Worm (Caenorhabditis elegans) whole organism, L4 larva: ENCODE results near the gene col-90.

Experiments used
- F26F4.8 ChIP-seq: fragments of 200-800 bp; sonication (Bioruptor generic); conservative IDR thresholded peaks from 2 replicates; pipeline ENCODE4 v1.3.6; 2022; ENCODE audit warnings: missing genetic modification characterization, missing compliant biosample characterization
- F37D6.2 ChIP-seq: sonication (generic microtip); optimal IDR thresholded peaks from 2 replicates; lab custom pipeline; 2016; ENCODE audit warnings: mild to moderate bottlenecking, missing genetic modification characterization, missing compliant biosample characterization
- F49E8.2 ChIP-seq: sonication (generic microtip); optimal IDR thresholded peaks from 2 replicates; lab custom pipeline; 2016; ENCODE audit warnings: missing compliant biosample characterization, mild to moderate bottlenecking, missing genetic modification characterization, borderline replicate concordance
- R02D3.7 ChIP-seq: fragments of 150-350 bp; sonication (generic microtip); optimal IDR thresholded peaks from 3 replicates; lab custom pipeline; 2014; ENCODE audit warnings: missing biosample characterization, missing genetic modification characterization
- T20F7.1 ChIP-seq: fragments of 200-800 bp; sonication (Bioruptor generic); optimal IDR thresholded peaks from 2 replicates; lab custom pipeline; 2018; ENCODE audit warnings: mild to moderate bottlenecking, missing genetic modification characterization, missing compliant biosample characterization
- T26A8.4 ChIP-seq: fragments of 200-800 bp; sonication (Bioruptor generic); IDR thresholded peaks from 2 replicates; pipeline ENCODE4 v1.3.6; 2022; ENCODE audit warnings: missing genetic modification characterization, missing compliant biosample characterization
- Y75B8A.6 ChIP-seq: fragments of 200-800 bp; sonication (Bioruptor generic); IDR thresholded peaks from 2 replicates; pipeline ENCODE4 v1.3.6; 2022; ENCODE audit warnings: missing genetic modification reagents, missing genetic modification characterization, missing compliant biosample characterization
- ZK546.5 ChIP-seq, 2 experiments: sonication (generic microtip); optimal IDR thresholded peaks; 2 replicates each; lab custom pipeline; 2017; ENCODE audit warnings: missing biosample characterization in 2 of 2, missing genetic modification characterization in 2 of 2
- aha-1 ChIP-seq: fragments of 150-350 bp; peaks from one replicate; lab custom pipeline; 2014; ENCODE audit warnings: missing biosample characterization, missing genetic modification characterization
- aly-2 ChIP-seq: sonication (generic microtip); optimal IDR thresholded peaks from 2 replicates; lab custom pipeline; 2018; ENCODE audit warnings: missing biosample characterization, missing genetic modification characterization
- attf-4 ChIP-seq: sonication (generic microtip); optimal IDR thresholded peaks from 3 replicates; lab custom pipeline; 2017; ENCODE audit warnings: missing biosample characterization, missing genetic modification characterization
- ceh-20 ChIP-seq: fragments of 200-800 bp; sonication (Bioruptor generic); IDR thresholded peaks from 2 replicates; pipeline ENCODE4 v1.3.6; 2022; ENCODE audit warnings: missing genetic modification reagents, missing genetic modification characterization, missing compliant biosample characterization
- ceh-28 ChIP-seq: fragments of 150-350 bp; optimal IDR thresholded peaks from 2 replicates; lab custom pipeline; 2014; ENCODE audit warnings: missing biosample characterization, missing genetic modification reagents, missing genetic modification characterization
- ceh-32 ChIP-seq: sonication (generic microtip); optimal IDR thresholded peaks from 2 replicates; lab custom pipeline; 2016; ENCODE audit warnings: mild to moderate bottlenecking, missing genetic modification characterization, missing compliant biosample characterization; ENCODE audit not compliant: poor library complexity
- ceh-44 ChIP-seq: fragments of 200-800 bp; sonication (Bioruptor generic); IDR thresholded peaks from 2 replicates; pipeline ENCODE4 v1.3.6; 2022; ENCODE audit warnings: missing genetic modification reagents, missing genetic modification characterization, missing compliant biosample characterization
- ceh-82 ChIP-seq: sonication (generic microtip); optimal IDR thresholded peaks from 2 replicates; lab custom pipeline; 2017; ENCODE audit warnings: missing biosample characterization, missing genetic modification characterization
- cey-2 ChIP-seq: sonication (generic microtip); optimal IDR thresholded peaks from 3 replicates; lab custom pipeline; 2017; ENCODE audit warnings: missing genetic modification characterization, mild to moderate bottlenecking, missing compliant biosample characterization, antibody characterized with exemption, borderline replicate concordance; ENCODE audit not compliant: insufficient read depth
- ctbp-1 ChIP-seq: fragments of 200-800 bp; sonication (Bioruptor generic); IDR thresholded peaks from 2 replicates; pipeline ENCODE4 v1.3.6; 2022; ENCODE audit warnings: missing genetic modification reagents, missing genetic modification characterization, missing compliant biosample characterization
- daf-12 ChIP-seq: fragments of 150-350 bp; optimal IDR thresholded peaks from 2 replicates; lab custom pipeline; 2014; ENCODE audit warnings: missing biosample characterization, missing genetic modification reagents, missing genetic modification characterization
- daf-16 ChIP-seq, 3 experiments: sonication (generic microtip); optimal IDR thresholded peaks; 2 replicates each; lab custom pipeline; 2016 to 2017; ENCODE audit warnings: missing genetic modification characterization in 3 of 3, missing genetic modification reagents in 3 of 3, mild to moderate bottlenecking in 2 of 3, missing compliant biosample characterization in 2 of 3, missing biosample characterization in 1 of 3, moderate library complexity in 1 of 3
- daf-19 ChIP-seq: fragments of 200-800 bp; sonication (Bioruptor generic); conservative IDR thresholded peaks from 2 replicates; pipeline ENCODE4 v1.3.6; 2022; ENCODE audit warnings: missing genetic modification characterization, missing compliant biosample characterization
- daf-8 ChIP-seq: fragments of 200-800 bp; sonication (Bioruptor generic); IDR thresholded peaks from 2 replicates; pipeline ENCODE4 v1.3.6; 2022; ENCODE audit warnings: missing genetic modification characterization, missing compliant biosample characterization
- dpl-1 ChIP-seq: fragments of 150-350 bp; optimal IDR thresholded peaks from 2 replicates; lab custom pipeline; 2014; ENCODE audit warnings: missing biosample characterization, missing genetic modification reagents, missing genetic modification characterization
- egl-27 ChIP-seq: sonication (generic microtip); optimal IDR thresholded peaks from 3 replicates; lab custom pipeline; 2017; ENCODE audit warnings: missing biosample characterization, missing genetic modification reagents, missing genetic modification characterization
- egl-43 ChIP-seq: fragments of 200-800 bp; sonication (Bioruptor generic); IDR thresholded peaks from 2 replicates; pipeline ENCODE4 v1.3.6; 2022; ENCODE audit warnings: missing genetic modification reagents, missing genetic modification characterization, missing compliant biosample characterization
- fkh-10 ChIP-seq: fragments of 150-350 bp; optimal IDR thresholded peaks from 2 replicates; lab custom pipeline; 2014; ENCODE audit warnings: missing biosample characterization, missing genetic modification reagents, missing genetic modification characterization
- fos-1 ChIP-seq: fragments of 150-350 bp; optimal IDR thresholded peaks from 2 replicates; lab custom pipeline; 2014; ENCODE audit warnings: missing biosample characterization, missing genetic modification characterization
- hif-1 ChIP-seq, 2 experiments: sonication (generic microtip); optimal IDR thresholded peaks; 2 replicates each; lab custom pipeline; 2016 to 2017; ENCODE audit warnings: missing compliant biosample characterization in 2 of 2, missing genetic modification characterization in 2 of 2, missing genetic modification reagents in 2 of 2, missing genotype in 2 of 2, mild to moderate bottlenecking in 1 of 2
- hlh-11 ChIP-seq: fragments of 200-800 bp; sonication (Bioruptor generic); optimal IDR thresholded peaks from 2 replicates; lab custom pipeline; 2018; ENCODE audit warnings: mild to moderate bottlenecking, missing genetic modification characterization, missing compliant biosample characterization
- hlh-30 ChIP-seq: sonication (generic microtip); optimal IDR thresholded peaks from 2 replicates; lab custom pipeline; 2017; ENCODE audit warnings: antibody characterized with exemption, mild to moderate bottlenecking, missing genetic modification characterization, missing compliant biosample characterization; ENCODE audit not compliant: insufficient read depth
- lsy-2 ChIP-seq, 2 experiments: fragments of 150-350 bp in 1 of 2; sonication (generic microtip) in 1 of 2; optimal IDR thresholded peaks; 2 replicates each; lab custom pipeline; 2014 to 2017; ENCODE audit warnings: missing biosample characterization in 2 of 2, missing genetic modification characterization in 2 of 2
- mdl-1 ChIP-seq, 2 experiments: fragments of 150-350 bp in 1 of 2; sonication (generic microtip) in 1 of 2; optimal IDR thresholded peaks; 2 replicates each; lab custom pipeline; 2014 to 2017; ENCODE audit warnings: missing biosample characterization in 2 of 2, missing genetic modification characterization in 2 of 2
- mdt-29 ChIP-seq: fragments of 200-800 bp; sonication (Bioruptor generic); IDR thresholded peaks from 2 replicates; pipeline ENCODE4 v1.3.6; 2022; ENCODE audit warnings: missing genetic modification reagents, missing genetic modification characterization, missing compliant biosample characterization
- mep-1 ChIP-seq: fragments of 150-350 bp; sonication (generic microtip); optimal IDR thresholded peaks from 3 replicates; lab custom pipeline; 2014; ENCODE audit warnings: missing biosample characterization, missing genetic modification characterization
- mxl-2 ChIP-seq: fragments of 200-800 bp; sonication (Bioruptor generic); conservative IDR thresholded peaks from 2 replicates; pipeline ENCODE4 v1.3.6; 2022; ENCODE audit warnings: missing genetic modification reagents, missing genetic modification characterization, missing compliant biosample characterization
- nhr-102 ChIP-seq: sonication (generic microtip); optimal IDR thresholded peaks from 2 replicates; lab custom pipeline; 2016; ENCODE audit warnings: mild to moderate bottlenecking, missing genetic modification characterization, moderate library complexity, missing compliant biosample characterization
- nhr-11 ChIP-seq: fragments of 150-350 bp; optimal IDR thresholded peaks from 2 replicates; lab custom pipeline; 2014; ENCODE audit warnings: missing biosample characterization, missing genetic modification characterization
- nhr-111 ChIP-seq: fragments of 200-800 bp; sonication (Bioruptor generic); optimal IDR thresholded peaks from 2 replicates; lab custom pipeline; 2018; ENCODE audit warnings: mild to moderate bottlenecking, missing genetic modification characterization, missing compliant biosample characterization
- nhr-237 ChIP-seq: sonication (generic microtip); optimal IDR thresholded peaks from 2 replicates; lab custom pipeline; 2017; ENCODE audit warnings: missing biosample characterization, missing genetic modification characterization
- nhr-25 ChIP-seq: sonication (generic microtip); optimal IDR thresholded peaks from 2 replicates; lab custom pipeline; 2017; ENCODE audit warnings: missing genetic modification characterization, mild to moderate bottlenecking, missing compliant biosample characterization, antibody characterized with exemption, moderate library complexity, borderline replicate concordance; ENCODE audit not compliant: insufficient read depth
- nhr-28 ChIP-seq: fragments of 150-350 bp; optimal IDR thresholded peaks from 2 replicates; lab custom pipeline; 2014; ENCODE audit warnings: missing biosample characterization, missing genetic modification characterization
- nhr-41 ChIP-seq: fragments of 200-800 bp; sonication (Bioruptor generic); IDR thresholded peaks from 2 replicates; pipeline ENCODE4 v1.3.6; 2022; ENCODE audit warnings: missing genetic modification reagents, missing genetic modification characterization, missing compliant biosample characterization
- nhr-42 ChIP-seq: fragments of 200-800 bp; sonication (Bioruptor generic); IDR thresholded peaks from 2 replicates; pipeline ENCODE4 v1.3.6; 2022; ENCODE audit warnings: missing genetic modification characterization, missing compliant biosample characterization
- nhr-6 ChIP-seq: fragments of 150-350 bp; optimal IDR thresholded peaks from 2 replicates; lab custom pipeline; 2014; ENCODE audit warnings: missing biosample characterization, missing genetic modification characterization
- nhr-77 ChIP-seq: fragments of 150-350 bp; optimal IDR thresholded peaks from 2 replicates; lab custom pipeline; 2014; ENCODE audit warnings: missing biosample characterization, missing genetic modification characterization
- php-3 ChIP-seq: fragments of 200-800 bp; sonication (Bioruptor generic); IDR thresholded peaks from 2 replicates; pipeline ENCODE4 v1.3.6; 2022; ENCODE audit warnings: missing genetic modification reagents, missing genetic modification characterization, missing compliant biosample characterization
- sdz-12 ChIP-seq: fragments of 200-800 bp; sonication (Bioruptor generic); optimal IDR thresholded peaks from 2 replicates; lab custom pipeline; 2018; ENCODE audit warnings: mild to moderate bottlenecking, missing genetic modification characterization, missing compliant biosample characterization
- unc-39 ChIP-seq: sonication (generic microtip); optimal IDR thresholded peaks from 2 replicates; lab custom pipeline; 2017; ENCODE audit warnings: missing biosample characterization, missing genetic modification characterization
- zag-1 ChIP-seq: fragments of 150-350 bp; optimal IDR thresholded peaks from 2 replicates; lab custom pipeline; 2014; ENCODE audit warnings: missing biosample characterization, missing genetic modification characterization
- ztf-11 ChIP-seq: fragments of 150-350 bp; optimal IDR thresholded peaks from 2 replicates; lab custom pipeline; 2014; ENCODE audit warnings: missing biosample characterization, missing genetic modification characterization

The col-90 gene

DNA sequence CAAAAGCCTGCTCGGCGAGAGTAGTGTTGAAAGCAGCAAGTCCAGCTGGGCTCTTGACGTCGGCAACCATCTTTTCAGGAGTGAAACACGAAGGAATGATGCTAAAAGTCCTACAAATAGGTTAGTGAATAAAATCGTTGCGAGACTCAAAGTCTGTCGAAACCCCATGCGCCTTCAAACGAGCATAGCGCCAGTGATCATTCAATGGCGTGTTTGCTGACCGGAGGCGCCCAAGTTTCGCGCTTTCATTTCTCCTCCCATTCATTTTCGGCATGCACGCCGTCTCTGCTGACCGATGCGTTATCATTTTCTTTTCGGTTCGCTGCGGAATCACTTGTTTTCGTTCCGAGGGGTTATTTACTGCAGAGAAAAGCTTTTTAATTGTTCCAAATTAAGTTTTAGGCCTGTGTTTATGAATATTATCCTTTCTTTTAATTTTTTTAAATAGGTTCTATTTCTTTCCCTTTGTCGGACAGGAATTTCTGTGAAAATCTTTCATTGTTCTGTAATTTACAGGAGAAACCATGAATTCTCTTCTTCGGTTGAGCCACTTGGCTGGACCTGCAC lies 24.6 kb downstream of the col-90 start, which contains the start of the genes eef-1B.1 and aco-2 (continued):
- TF ChIP-seq ceh-20 (GFP tag; lab: Robert Waterston, UW) (peak; percentile 78), aly-2 (tag; lab: Kevin White, UChicago) (no peak), T20F7.1 (peak; percentile 88), nhr-102 (tag; lab: Kevin White, UChicago) (peak; percentile 88), aha-1 (tag; lab: Kevin White, UChicago) (peak; percentile 99), nhr-6 (peak; percentile 95), fkh-10 (GFP tag; lab: Kevin White, UChicago) (peak; percentile 53), ceh-44 (no peak), mxl-2 (GFP tag; lab: Robert Waterston, UW) (peak; percentile 71), nhr-41 (no peak), zag-1 (tag; lab: Kevin White, UChicago) (no peak), nhr-28 (tag; lab: Kevin White, UChicago) (peak; percentile 84), daf-8 (GFP tag; lab: Robert Waterston, UW) (no peak), fos-1 (no peak), egl-27 (tag; lab: Kevin White, UChicago) (no peak), F37D6.2 (tag; lab: Kevin White, UChicago) (peak; percentile 81), nhr-237 (no peak), nhr-42 (GFP tag; lab: Robert Waterston, UW) (peak; percentile 90), mep-1 (peak; percentile 93), ctbp-1 (peak; percentile 54), R02D3.7 (tag; lab: Kevin White, UChicago) (no peak), ZK546.5 (tag; optimal IDR thresholded peaks at IDR 0.05; lab: Kevin White, UChicago) (no peak), cey-2 (tag; lab: Kevin White, UChicago) (no peak), mdl-1 (tag; optimal IDR thresholded peaks at IDR 0.05; lab: Kevin White, UChicago) (peak in 1 of 2 experiments; percentile 78), daf-12 (no peak), ceh-82 (tag; lab: Kevin White, UChicago) (no peak), Y75B8A.6 (no peak), nhr-77 (tag; lab: Kevin White, UChicago) (peak; percentile 90), nhr-11 (tag; lab: Kevin White, UChicago) (peak; percentile 88), daf-16 (GFP tag; optimal IDR thresholded peaks at IDR 0.05; lab: Kevin White, UChicago) (peak in 1 of 2 experiments; percentile 61), daf-16 (tag; optimal IDR thresholded peaks at IDR 0.05; lab: Kevin White, UChicago) (peak; percentile 89), hif-1 (tag; optimal IDR thresholded peaks at IDR 0.05; lab: Kevin White, UChicago) (peak; percentile 56 to 71), daf-19 (GFP tag; lab: Robert Waterston, UW) (no peak), F49E8.2 (peak; percentile 24), nhr-25 (peak; percentile 73), mdt-29 (GFP tag; lab: Robert Waterston, UW) (0 out of 2 replicates have a peak, but pooled peaks have one; percentile 39), egl-43 (GFP tag; lab: Robert Waterston, UW) (0 out of 2 replicates have a peak, but pooled peaks have one; percentile 18), sdz-12 (GFP tag; lab: Kevin White, UChicago) (no peak), ceh-28 (tag; lab: Kevin White, UChicago) (no peak), attf-4 (tag; lab: Kevin White, UChicago) (no peak), hlh-11 (tag; lab: Kevin White, UChicago) (peak; percentile 95), nhr-111 (GFP tag; lab: Kevin White, UChicago) (no peak), T26A8.4 (GFP tag; lab: Robert Waterston, UW) (peak; percentile 91), unc-39 (tag; lab: Kevin White, UChicago) (no peak), dpl-1 (GFP tag; lab: Kevin White, UChicago) (peak; percentile 92), php-3 (GFP tag; lab: Robert Waterston, UW) (peak; percentile 42; the same call in 1 of the 2 replicates), ceh-32 (no peak), F26F4.8 (GFP tag; lab: Robert Waterston, UW) (no peak), lsy-2 (tag; optimal IDR thresholded peaks at IDR 0.05; lab: Kevin White, UChicago) (peak; percentile 31 to 95), hlh-30 (tag; lab: Kevin White, UChicago) (peak; percentile 92), ztf-11 (no peak)
